Worm (Caenorhabditis elegans) whole organism, young adult: ENCODE data around the gene srh-174.

Experiments
- B0336.3 ChIP-seq: fragments of 200-800 bp; sonication (Bioruptor generic); IDR thresholded peaks from 2 replicates; pipeline ENCODE4 v1.3.6; 2022; ENCODE audit warnings: missing genetic modification characterization, missing compliant biosample characterization
- Y53G8AR.9 ChIP-seq: fragments of 200-800 bp; sonication (Bioruptor generic); conservative IDR thresholded peaks from 2 replicates; pipeline ENCODE4 v1.3.6; 2022; ENCODE audit warnings: missing genetic modification reagents, missing genetic modification characterization, missing compliant biosample characterization
- hlh-12 ChIP-seq: sonication (generic microtip); optimal IDR thresholded peaks from 2 replicates; lab custom pipeline; 2016; ENCODE audit warnings: missing genetic modification characterization, missing compliant biosample characterization
- lag-1 ChIP-seq: fragments of 200-800 bp; sonication (Bioruptor generic); IDR thresholded peaks from 2 replicates; pipeline ENCODE4 v1.3.6; 2022; ENCODE audit warnings: missing genetic modification reagents, missing genetic modification characterization, missing compliant biosample characterization
- lin-26 ChIP-seq: fragments of 200-800 bp; sonication (Bioruptor generic); IDR thresholded peaks from 2 replicates; pipeline ENCODE4 v1.3.6; 2022; ENCODE audit warnings: missing genetic modification reagents, missing genetic modification characterization, missing compliant biosample characterization
- lsy-27 ChIP-seq: sonication (generic microtip); optimal IDR thresholded peaks from 2 replicates; lab custom pipeline; 2017; ENCODE audit warnings: missing genetic modification characterization, mild to moderate bottlenecking, missing compliant biosample characterization, antibody characterized with exemption, missing genotype, borderline replicate concordance; ENCODE audit not compliant: insufficient read depth
- snpc-4 ChIP-seq, 5 experiments: fragments of 150-350 bp in 1 of 5; sonication (generic microtip) in 4 of 5; optimal IDR thresholded peaks; 2 replicates each; lab custom pipeline; 2014 to 2018; ENCODE audit warnings: missing genetic modification characterization in 5 of 5, missing biosample characterization in 3 of 5, antibody characterized with exemption in 2 of 5, mild to moderate bottlenecking in 2 of 5, missing compliant biosample characterization in 2 of 5, missing genotype in 2 of 5, moderate library complexity in 2 of 5, missing genetic modification reagents in 1 of 5
- unc-62 ChIP-seq: fragments of 150-350 bp; optimal IDR thresholded peaks from 2 replicates; lab custom pipeline; 2014; ENCODE audit warnings: missing biosample characterization, missing genetic modification reagents, missing genetic modification characterization
- zim-3 ChIP-seq: sonication (generic microtip); optimal IDR thresholded peaks from 2 replicates; lab custom pipeline; 2017; ENCODE audit warnings: mild to moderate bottlenecking, missing genetic modification characterization, moderate library complexity, missing compliant biosample characterization

- TF ChIP-seq zim-3 (no peak), lin-26 (GFP tag; lab: Robert Waterston, UW) (no peak), B0336.3 (GFP tag; lab: Robert Waterston, UW) (no peak), Y53G8AR.9 (GFP tag; lab: Robert Waterston, UW) (no peak), snpc-4 (GFP tag; optimal IDR thresholded peaks at IDR 0.05; lab: Kevin White, UChicago) (no peak), snpc-4 (tag; optimal IDR thresholded peaks at IDR 0.05; lab: Kevin White, UChicago) (no peak), unc-62 (GFP tag; lab: Kevin White, UChicago) (no peak), lsy-27 (tag; lab: Kevin White, UChicago) (no peak), hlh-12 (tag; lab: Kevin White, UChicago) (no peak), lag-1 (GFP tag; lab: Robert Waterston, UW) (no peak)
These were observed 29.5 kb downstream of the srh-174 start, which contains the start of gene Y68A4A.13 for ce11 chrV:17208045-17208444.
